Fruit fly (Drosophila melanogaster): Measurements from ENCODE around the gene CG11815.

Gene CG11815

DNA sequence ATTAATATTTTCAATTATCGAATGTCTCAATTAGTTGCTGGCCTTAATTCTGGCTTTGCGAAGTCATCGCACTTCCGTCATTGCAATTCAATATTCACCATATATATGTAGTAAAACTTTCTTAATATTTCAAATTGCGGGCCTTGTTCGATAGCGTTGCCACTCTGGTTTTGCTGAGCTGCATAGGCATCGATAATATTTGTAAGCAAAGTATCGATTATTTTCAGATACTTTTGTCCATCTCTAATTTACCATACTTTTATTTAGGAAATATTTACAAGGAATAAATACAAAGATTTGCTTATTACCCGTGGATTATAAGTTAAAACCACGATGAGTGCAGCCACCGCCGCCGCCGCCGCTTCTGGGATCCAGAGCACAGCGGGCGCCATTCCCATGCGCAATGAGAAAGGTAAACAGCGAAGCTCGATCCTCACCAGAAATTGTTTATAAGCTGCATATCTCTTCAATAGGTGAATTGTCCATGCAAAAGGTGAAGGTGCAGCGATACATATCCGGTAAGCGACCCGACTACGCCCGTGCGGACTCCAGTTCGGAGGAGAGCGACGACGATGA, 30.1 kb downstream of the CG11815 start, which contains the start of gene Mfap1 (continued):
- TF ChIP-seq CG16813 (GFP tag; IDR thresholded peaks at IDR 0.05; ENCODE audit: partially characterized antibody) (peak; percentile 73), Sry-δ (GFP tag; optimal IDR thresholded peaks at IDR 0.05) (peak; percentile 84), Drgx (GFP tag; IDR thresholded peaks at IDR 0.05) (no peak), bab2 (GFP tag; optimal IDR thresholded peaks at IDR 0.05) (no peak), NFAT (GFP tag; IDR thresholded peaks at IDR 0.05) (0 out of 2 replicates have a peak, but pooled peaks have one; percentile 49), CG11560 (tag; IDR thresholded peaks at IDR 0.05) (no peak), kni (GFP tag; optimal IDR thresholded peaks at IDR 0.05) (no peak), Lpt (GFP tag; optimal IDR thresholded peaks at IDR 0.05) (no peak), Usf (GFP tag; optimal IDR thresholded peaks at IDR 0.05) (no peak), CG7987 (GFP tag; optimal IDR thresholded peaks at IDR 0.05) (no peak), Bgb (GFP tag; IDR thresholded peaks at IDR 0.05; ENCODE audit: partially characterized antibody) (peak; percentile 61), CG12769 (tag; optimal IDR thresholded peaks at IDR 0.05) (no peak), pnt (GFP tag; optimal IDR thresholded peaks at IDR 0.05) (no peak), hb (GFP tag; IDR thresholded peaks at IDR 0.05; ENCODE audit: partially characterized antibody) (peak; percentile 58; the same call in 2 of the 3 replicates), HmgZ (tag; optimal IDR thresholded peaks at IDR 0.05) (no peak), ara (GFP tag; IDR thresholded peaks at IDR 0.05) (no peak), B-H1 (GFP tag; IDR thresholded peaks at IDR 0.05) (no peak), CG3726 (GFP tag; IDR thresholded peaks at IDR 0.05) (no peak), CG11085 (GFP tag; IDR thresholded peaks at IDR 0.05) (no peak), vnd (GFP tag; IDR thresholded peaks at IDR 0.05; ENCODE audit: partially characterized antibody) (0 out of 3 replicates have a peak, but pooled peaks have one; percentile 43), CG9817 (tag; optimal IDR thresholded peaks at IDR 0.05) (no peak), CG2678 (tag; optimal IDR thresholded peaks at IDR 0.05) (no peak), gro (GFP tag; optimal IDR thresholded peaks at IDR 0.05) (peak; percentile 5), CG12391 (tag; optimal IDR thresholded peaks at IDR 0.05) (no peak), Atf-2 (GFP tag; optimal IDR thresholded peaks at IDR 0.05) (no peak), CG4424 (GFP tag; optimal IDR thresholded peaks at IDR 0.05) (no peak), emc (GFP tag; optimal IDR thresholded peaks at IDR 0.05) (no peak), CG6791 (GFP tag; IDR thresholded peaks at IDR 0.05; ENCODE audit: partially characterized antibody) (peak; percentile 64; the same call in 2 of the 3 replicates), CG10979 (tag; optimal IDR thresholded peaks at IDR 0.05) (no peak), ash1 (GFP tag; optimal IDR thresholded peaks at IDR 0.05) (no peak), CG2202 (tag; optimal IDR thresholded peaks at IDR 0.05) (no peak), Bdp1 (GFP tag; optimal IDR thresholded peaks at IDR 0.05) (no peak), CG3407 (GFP tag; optimal IDR thresholded peaks at IDR 0.05) (no peak), org-1 (GFP tag; optimal IDR thresholded peaks at IDR 0.05) (no peak), CG1602 (GFP tag; optimal IDR thresholded peaks at IDR 0.05) (no peak), Dfd (GFP tag; optimal IDR thresholded peaks at IDR 0.05) (no peak), prd (optimal IDR thresholded peaks at IDR 0.05) (no peak), prd (GFP tag; IDR thresholded peaks at IDR 0.05) (no peak), Rx (GFP tag; IDR thresholded peaks at IDR 0.05) (no peak), her (GFP tag; optimal IDR thresholded peaks at IDR 0.05) (no peak), CG1647 (GFP tag; optimal IDR thresholded peaks at IDR 0.05) (no peak), gfzf (GFP tag; optimal IDR thresholded peaks at IDR 0.05) (peak; percentile 32), nerfin-1 (tag; optimal IDR thresholded peaks at IDR 0.05) (no peak), hbn (GFP tag; IDR thresholded peaks at IDR 0.05; ENCODE audit: partially characterized antibody) (peak; percentile 82), oc (tag; optimal IDR thresholded peaks at IDR 0.05) (no peak), zfh1 (GFP tag; IDR thresholded peaks at IDR 0.05) (peak; percentile 9; the same call in 2 of the 3 replicates), ato (GFP tag; IDR thresholded peaks at IDR 0.05; ENCODE audit: partially characterized antibody) (0 out of 2 replicates have a peak, but pooled peaks have one; percentile 15), Gug (GFP tag; IDR thresholded peaks at IDR 0.05) (peak; percentile 44; the same call in 1 of the 4 replicates), CHES-1-like (GFP tag; optimal IDR thresholded peaks at IDR 0.05) (peak; percentile 8), CG11504 (tag; optimal IDR thresholded peaks at IDR 0.05) (no peak)
